Worm (Caenorhabditis elegans) whole organism, L1 larva: ENCODE measurements around the gene cyp-33C2.
"Not testable (repeated sequence)": the region's sequence is repeated elsewhere in the genome, so short reads cannot be mapped to it uniquely, and the experiment has no call there.

Source experiments
- F16B12.6 ChIP-seq: fragments of 150-350 bp; optimal IDR thresholded peaks from 2 replicates; lab custom pipeline; 2014; ENCODE audit warnings: missing biosample characterization, missing genetic modification characterization
- Y116A8C.19 ChIP-seq: sonication (generic microtip); optimal IDR thresholded peaks from 2 replicates; lab custom pipeline; 2016; ENCODE audit warnings: missing compliant biosample characterization, missing genetic modification characterization, borderline replicate concordance
- ceh-8 ChIP-seq: fragments of 200-800 bp; sonication (Bioruptor generic); optimal IDR thresholded peaks from 2 replicates; lab custom pipeline; 2018; ENCODE audit warnings: mild to moderate bottlenecking, missing genetic modification characterization, moderate library complexity, missing compliant biosample characterization
- ceh-82 ChIP-seq, 3 experiments: fragments of 150-350 bp in 1 of 3; sonication (generic microtip) in 2 of 3; optimal IDR thresholded peaks; 2 replicates each; lab custom pipeline; 2014 to 2017; ENCODE audit warnings: missing biosample characterization in 3 of 3, missing genetic modification characterization in 3 of 3
- ceh-88 ChIP-seq: fragments of 200-800 bp; sonication (Bioruptor generic); IDR thresholded peaks from 2 replicates; pipeline ENCODE4 v1.3.6; 2022; ENCODE audit warnings: missing genetic modification characterization, missing compliant biosample characterization
- ceh-90 ChIP-seq: sonication (generic microtip); optimal IDR thresholded peaks from 2 replicates; lab custom pipeline; 2016; ENCODE audit warnings: missing genetic modification characterization, missing compliant biosample characterization
- ces-1 ChIP-seq: fragments of 150-350 bp; optimal IDR thresholded peaks from 2 replicates; lab custom pipeline; 2014; ENCODE audit warnings: missing biosample characterization, missing genetic modification reagents, missing genetic modification characterization
- dsc-1 ChIP-seq: sonication (generic microtip); optimal IDR thresholded peaks from 2 replicates; lab custom pipeline; 2016; ENCODE audit warnings: mild to moderate bottlenecking, missing genetic modification characterization, missing compliant biosample characterization
- efl-1 ChIP-seq, 4 experiments: fragments of 150-350 bp; optimal IDR thresholded peaks in 3 of 4; peaks in 1 of 4; 1 replicate in 1 of 4; 2 replicates in 3 of 4; lab custom pipeline; 2014; ENCODE audit warnings: missing biosample characterization in 2 of 4, missing genetic modification characterization in 2 of 4, missing genetic modification reagents in 2 of 4
- efl-3 ChIP-seq: fragments of 200-800 bp; sonication (Bioruptor generic); optimal IDR thresholded peaks from 2 replicates; lab custom pipeline; 2018; ENCODE audit warnings: mild to moderate bottlenecking, missing genetic modification characterization, missing compliant biosample characterization
- egl-13 ChIP-seq: sonication (generic microtip); optimal IDR thresholded peaks from 2 replicates; lab custom pipeline; 2016; ENCODE audit warnings: missing genotype, missing genetic modification reagents, missing genetic modification characterization, missing compliant biosample characterization
- elt-2 ChIP-seq: sonication (generic microtip); optimal IDR thresholded peaks from 2 replicates; lab custom pipeline; 2016; ENCODE audit warnings: missing genetic modification characterization, mild to moderate bottlenecking, inconsistent platforms, missing compliant biosample characterization, missing genetic modification reagents
- elt-3 ChIP-seq, 6 experiments: fragments of 150-350 bp in 1 of 6; sonication (generic microtip); optimal IDR thresholded peaks; 2 replicates each; lab custom pipeline; 2017 to 2018; ENCODE audit warnings: missing biosample characterization in 6 of 6, missing genetic modification characterization in 6 of 6, inconsistent platforms in 1 of 6
- hlh-17 ChIP-seq: fragments of 200-800 bp; sonication (Bioruptor generic); optimal IDR thresholded peaks from 2 replicates; lab custom pipeline; 2018; ENCODE audit warnings: missing genetic modification characterization, mild to moderate bottlenecking, missing compliant biosample characterization, moderate library complexity, borderline replicate concordance
- hlh-4 ChIP-seq: sonication (generic microtip); optimal IDR thresholded peaks from 2 replicates; lab custom pipeline; 2016; ENCODE audit warnings: mild to moderate bottlenecking, missing genetic modification characterization, missing compliant biosample characterization
- hpl-2 ChIP-seq: fragments of 150-350 bp; optimal IDR thresholded peaks from 2 replicates; lab custom pipeline; 2014; ENCODE audit warnings: missing biosample characterization, missing genetic modification reagents, missing genetic modification characterization
- irx-1 ChIP-seq: sonication (generic microtip); optimal IDR thresholded peaks from 2 replicates; lab custom pipeline; 2016; ENCODE audit warnings: missing genetic modification characterization, missing compliant biosample characterization
- lin-14 ChIP-seq: fragments of 200-800 bp; sonication (Bioruptor generic); optimal IDR thresholded peaks from 2 replicates; lab custom pipeline; 2018; ENCODE audit warnings: mild to moderate bottlenecking, missing genetic modification characterization, moderate library complexity, missing compliant biosample characterization
- lin-39 ChIP-seq: fragments of 150-350 bp; optimal IDR thresholded peaks from 2 replicates; lab custom pipeline; 2014; ENCODE audit warnings: missing biosample characterization, missing genetic modification reagents, missing genetic modification characterization
- lsy-2 ChIP-seq, 2 experiments: fragments of 150-350 bp; optimal IDR thresholded peaks; 2 replicates each; lab custom pipeline; 2014; ENCODE audit warnings: missing biosample characterization in 2 of 2, missing genetic modification characterization in 2 of 2
- nhr-20 ChIP-seq: sonication (generic microtip); optimal IDR thresholded peaks from 2 replicates; lab custom pipeline; 2016; ENCODE audit warnings: mild to moderate bottlenecking, missing genetic modification characterization, missing compliant biosample characterization
- nhr-47 ChIP-seq: sonication (generic microtip); optimal IDR thresholded peaks from 2 replicates; lab custom pipeline; 2016; ENCODE audit warnings: mild to moderate bottlenecking, missing genetic modification characterization, moderate library complexity, missing compliant biosample characterization
- nhr-76 ChIP-seq: sonication (generic microtip); optimal IDR thresholded peaks from 2 replicates; lab custom pipeline; 2017; ENCODE audit warnings: missing biosample characterization, missing genetic modification characterization
- nhr-77 ChIP-seq: fragments of 150-350 bp; optimal IDR thresholded peaks from 2 replicates; lab custom pipeline; 2014; ENCODE audit warnings: missing biosample characterization, missing genetic modification characterization
- nhr-84 ChIP-seq: sonication (generic microtip); optimal IDR thresholded peaks from 2 replicates; lab custom pipeline; 2017; ENCODE audit warnings: missing biosample characterization, missing genetic modification characterization
- nhr-85 ChIP-seq: sonication (generic microtip); peaks from one replicate; lab custom pipeline; 2016; ENCODE audit warnings: missing genetic modification characterization, inconsistent platforms, missing compliant biosample characterization
- pag-3 ChIP-seq: sonication (generic microtip); optimal IDR thresholded peaks from 2 replicates; lab custom pipeline; 2017; ENCODE audit warnings: missing genetic modification characterization, mild to moderate bottlenecking, missing compliant biosample characterization, antibody characterized with exemption, borderline replicate concordance; ENCODE audit not compliant: insufficient read depth
- pqm-1 ChIP-seq: sonication (generic microtip); optimal IDR thresholded peaks from 3 replicates; lab custom pipeline; 2017; ENCODE audit warnings: missing biosample characterization, missing genetic modification characterization
- rnt-1 ChIP-seq: sonication (generic microtip); optimal IDR thresholded peaks from 2 replicates; lab custom pipeline; 2016; ENCODE audit warnings: mild to moderate bottlenecking, missing genetic modification characterization, moderate library complexity, missing compliant biosample characterization
- skn-1 ChIP-seq: fragments of 150-350 bp; optimal IDR thresholded peaks from 2 replicates; lab custom pipeline; 2014; ENCODE audit warnings: missing biosample characterization, missing genetic modification characterization
- snpc-4 ChIP-seq: fragments of 150-350 bp; optimal IDR thresholded peaks from 2 replicates; lab custom pipeline; 2014; ENCODE audit warnings: missing biosample characterization, missing genetic modification characterization
- snu-23 ChIP-seq: sonication (generic microtip); optimal IDR thresholded peaks from 2 replicates; lab custom pipeline; 2016; ENCODE audit warnings: missing genetic modification characterization, missing compliant biosample characterization
- swsn-7 ChIP-seq: sonication (generic microtip); optimal IDR thresholded peaks from 2 replicates; lab custom pipeline; 2016; ENCODE audit warnings: missing genetic modification characterization, missing compliant biosample characterization
- tbx-2 ChIP-seq: sonication (generic microtip); optimal IDR thresholded peaks from 2 replicates; lab custom pipeline; 2016; ENCODE audit warnings: missing genetic modification characterization, missing compliant biosample characterization
- unc-130 ChIP-seq: fragments of 150-350 bp; optimal IDR thresholded peaks from 2 replicates; lab custom pipeline; 2017; ENCODE audit warnings: missing biosample characterization, missing genetic modification characterization, inconsistent platforms
- unc-62 ChIP-seq: fragments of 150-350 bp; optimal IDR thresholded peaks from 2 replicates; lab custom pipeline; 2014; ENCODE audit warnings: missing biosample characterization, missing genetic modification reagents, missing genetic modification characterization
- unc-86 ChIP-seq: sonication (generic microtip); optimal IDR thresholded peaks from 2 replicates; lab custom pipeline; 2016; ENCODE audit warnings: missing genetic modification characterization, missing compliant biosample characterization
- zip-4 ChIP-seq: fragments of 200-800 bp; sonication (Bioruptor generic); optimal IDR thresholded peaks from 2 replicates; lab custom pipeline; 2018; ENCODE audit warnings: mild to moderate bottlenecking, missing genetic modification characterization, moderate library complexity, missing compliant biosample characterization
- ztf-11 ChIP-seq, 2 experiments: sonication (generic microtip); optimal IDR thresholded peaks; 2 replicates each; lab custom pipeline; 2016 to 2017; ENCODE audit warnings: missing genetic modification characterization in 2 of 2, missing biosample characterization in 1 of 2, missing compliant biosample characterization in 1 of 2

Gene cyp-33C2

ce11 chrV:2138287-2138686, 45.0 kb upstream of the cyp-33C2 start:
- TF ChIP-seq rnt-1 (peak; percentile 67), lsy-2 (tag; optimal IDR thresholded peaks at IDR 0.05; lab: Kevin White, UChicago) (peak in 1 of 2 experiments; percentile 71), ceh-82 (tag; optimal IDR thresholded peaks at IDR 0.05; lab: Kevin White, UChicago) (no peak), swsn-7 (tag; lab: Kevin White, UChicago) (no peak), pag-3 (tag; lab: Kevin White, UChicago) (no peak), dsc-1 (no peak)

- no peak for TF ChIP-seq nhr-20 (tag; lab: Kevin White, UChicago)
- no peak for TF ChIP-seq ceh-8 (GFP tag; lab: Kevin White, UChicago)
- TF ChIP-seq nhr-85 (tag; lab: Kevin White, UChicago): no peak
- TF ChIP-seq irx-1: no peak
- no peak for TF ChIP-seq zip-4
- no peak for TF ChIP-seq efl-3 (GFP tag; lab: Kevin White, UChicago)
- TF ChIP-seq ceh-88: no peak
- TF ChIP-seq hlh-4: no peak
These were observed 43.4 kb upstream of the cyp-33C2 start, which contains the start of gene F22F7.7 for ce11 chrV:2139918-2140317. Gene F22F7.7 (minus strand): TSS chrV:2140042.

- TF ChIP-seq unc-130 (tag; lab: Kevin White, UChicago); lin-14 (GFP tag; lab: Kevin White, UChicago); hlh-4: not testable (repeated sequence)
- TF ChIP-seq, all 84 proteins: peak for 0; not testable (repeated sequence) for 84
These were observed 38.9 kb upstream of the cyp-33C2 start, which contains the start of gene F22F7.12 for ce11 chrV:2144408-2144807. Gene F22F7.12 (minus strand): TSS chrV:2144508.

ce11 chrV:2146044-2146443, 37.2 kb upstream of the cyp-33C2 start, which contains the start of gene str-52:
Gene str-52 (minus strand): TSS chrV:2146144.
- no peak for TF ChIP-seq nhr-76 (tag; lab: Kevin White, UChicago)
- no peak for TF ChIP-seq Y116A8C.19 (tag; lab: Kevin White, UChicago)
- no peak for TF ChIP-seq pqm-1 (tag; lab: Kevin White, UChicago)
- TF ChIP-seq nhr-77 (tag; lab: Kevin White, UChicago): no peak
- TF ChIP-seq efl-1 (optimal IDR thresholded peaks at IDR 0.05; lab: Kevin White, UChicago): no peak
- TF ChIP-seq efl-1 (GFP tag; optimal IDR thresholded peaks at IDR 0.05 in 1 of 2; lab: Kevin White, UChicago): peak in 1 of 2 experiments; percentile 28

- TF ChIP-seq ceh-90 (tag; lab: Kevin White, UChicago) (no peak), snu-23 (GFP tag; lab: Kevin White, UChicago) (no peak), elt-3 (tag; optimal IDR thresholded peaks at IDR 0.05; lab: Kevin White, UChicago) (peak in 1 of 6 experiments; percentile 3)
These were observed 36.5 kb upstream of the cyp-33C2 start, which contains the start of gene srbc-20 for ce11 chrV:2146795-2147194. Gene srbc-20 (plus strand): TSS chrV:2147095.

ce11 chrV:2149432-2149831, 33.9 kb upstream of the cyp-33C2 start, which contains the start of gene C45H4.21:
Gene C45H4.21 (minus strand): TSS chrV:2149532.
- no peak for TF ChIP-seq efl-1 (optimal IDR thresholded peaks at IDR 0.05; lab: Kevin White, UChicago)
- TF ChIP-seq efl-1 (GFP tag; optimal IDR thresholded peaks at IDR 0.05 in 1 of 2; lab: Kevin White, UChicago): peak in 1 of 2 experiments; percentile 39
- TF ChIP-seq ces-1: no peak
- no peak for TF ChIP-seq lin-39 (tag; lab: Kevin White, UChicago)

- TF ChIP-seq unc-86 (tag; lab: Kevin White, UChicago): no peak
- TF ChIP-seq nhr-84 (tag; lab: Kevin White, UChicago): no peak
- TF ChIP-seq snu-23 (GFP tag; lab: Kevin White, UChicago): no peak
- no peak for TF ChIP-seq egl-13 (tag; lab: Kevin White, UChicago)
- no peak for TF ChIP-seq ztf-11 (tag; optimal IDR thresholded peaks at IDR 0.05; lab: Kevin White, UChicago)
- no peak for TF ChIP-seq unc-62 (GFP tag; lab: Kevin White, UChicago)
- TF ChIP-seq tbx-2: no peak
- no peak for TF ChIP-seq F16B12.6 (tag; lab: Kevin White, UChicago)
- no peak for TF ChIP-seq hpl-2 (GFP tag; lab: Kevin White, UChicago)
- no peak for TF ChIP-seq nhr-47 (tag; lab: Kevin White, UChicago)
- TF ChIP-seq snpc-4: no peak
- no peak for TF ChIP-seq elt-2 (tag; lab: Kevin White, UChicago)
- TF ChIP-seq hlh-17 (GFP tag; lab: Kevin White, UChicago): no peak
- no peak for TF ChIP-seq skn-1 (tag; lab: Kevin White, UChicago)
These were observed 32.4 kb upstream of the cyp-33C2 start, which contains the start of gene C45H4.13 for ce11 chrV:2150876-2151275. Gene C45H4.13 (minus strand): TSS chrV:2150976.
